Fruit fly (Drosophila melanogaster) whole organism, embryonic: ENCODE measurements around the gene Crz.

Experiments
- Bdp1 ChIP-seq: fragments of 200-800 bp; sonication (Bioruptor generic); optimal IDR thresholded peaks from 3 replicates; lab custom pipeline; 2016; ENCODE audit warnings: missing biosample characterization, missing genetic modification characterization
- BtbVII ChIP-seq: fragments of 200-800 bp; sonication (Bioruptor generic); optimal IDR thresholded peaks from 3 replicates; lab custom pipeline; 2017; ENCODE audit warnings: missing biosample characterization, mild to moderate bottlenecking, missing genetic modification characterization
- CG10959 ChIP-seq: fragments of 200-800 bp; sonication (Bioruptor generic); IDR thresholded peaks from 2 replicates; pipeline ENCODE4 v1.3.6; 2022; ENCODE audit warnings: missing biosample characterization, missing genetic modification characterization
- CG11247 ChIP-seq: fragments of 200-800 bp; sonication (Bioruptor generic); IDR thresholded peaks from 2 replicates; pipeline ENCODE4 v1.3.6; 2022; ENCODE audit warnings: missing biosample characterization, missing genetic modification characterization
- CG11723 ChIP-seq: fragments of 200-800 bp; sonication (Bioruptor generic); optimal IDR thresholded peaks from 2 replicates; lab custom pipeline; 2017; ENCODE audit warnings: missing biosample characterization, mild to moderate bottlenecking, missing genetic modification characterization
- CG12299 ChIP-seq: fragments of 200-800 bp; sonication (Bioruptor generic); optimal IDR thresholded peaks from 2 replicates; lab custom pipeline; 2018; ENCODE audit warnings: missing biosample characterization, mild to moderate bottlenecking, missing genetic modification characterization
- CG13296 ChIP-seq: fragments of 200-800 bp; sonication (Bioruptor generic); optimal IDR thresholded peaks from 3 replicates; lab custom pipeline; 2018; ENCODE audit warnings: missing biosample characterization, mild to moderate bottlenecking, missing genetic modification characterization
- CG14050 ChIP-seq: fragments of 200-800 bp; sonication (Bioruptor generic); IDR thresholded peaks from 3 replicates; pipeline ENCODE4 v1.3.6; 2022; ENCODE audit warnings: missing biosample characterization, missing genetic modification characterization
- CG15514 ChIP-seq: fragments of 200-800 bp; sonication (Bioruptor generic); optimal IDR thresholded peaks from 3 replicates; lab custom pipeline; 2017; ENCODE audit warnings: missing biosample characterization, missing genetic modification characterization, mild to moderate bottlenecking, moderate library complexity, missing genetic modification reagents
- CG1602 ChIP-seq: fragments of 200-800 bp; sonication (Bioruptor generic); optimal IDR thresholded peaks from 3 replicates; lab custom pipeline; 2016; ENCODE audit warnings: missing biosample characterization, missing genetic modification characterization
- CG16779 ChIP-seq: fragments of 200-800 bp; sonication (Bioruptor generic); IDR thresholded peaks from 2 replicates; pipeline ENCODE4 v1.3.6; 2022; ENCODE audit warnings: missing biosample characterization, missing genetic modification characterization
- CG17359 ChIP-seq: fragments of 200-800 bp; sonication (Bioruptor generic); optimal IDR thresholded peaks from 3 replicates; lab custom pipeline; 2018; ENCODE audit warnings: missing biosample characterization, mild to moderate bottlenecking, missing genetic modification characterization, moderate library complexity
- CG30431 ChIP-seq: fragments of 200-800 bp; sonication (Bioruptor generic); optimal IDR thresholded peaks from 2 replicates; lab custom pipeline; 2017; ENCODE audit warnings: missing biosample characterization, missing genetic modification characterization
- CG31388 ChIP-seq: fragments of 200-800 bp; sonication (Bioruptor generic); optimal IDR thresholded peaks from 2 replicates; lab custom pipeline; 2016; ENCODE audit warnings: missing biosample characterization, missing genetic modification characterization
- CG33213 ChIP-seq: fragments of 200-800 bp; sonication (Bioruptor generic); optimal IDR thresholded peaks from 3 replicates; lab custom pipeline; 2016; ENCODE audit warnings: missing biosample characterization, missing genetic modification characterization
- CG4282 ChIP-seq: fragments of 200-800 bp; sonication (Bioruptor generic); optimal IDR thresholded peaks from 2 replicates; lab custom pipeline; 2016; ENCODE audit warnings: missing biosample characterization, missing genetic modification characterization
- CG43689 ChIP-seq: fragments of 200-800 bp; sonication (Bioruptor generic); IDR thresholded peaks from 2 replicates; pipeline ENCODE4 v1.3.6; 2022; ENCODE audit warnings: missing biosample characterization, missing genetic modification characterization
- CG4820 ChIP-seq: fragments of 200-800 bp; sonication (Bioruptor generic); optimal IDR thresholded peaks from 3 replicates; lab custom pipeline; 2016; ENCODE audit warnings: missing biosample characterization, missing genetic modification characterization
- CG7987 ChIP-seq: fragments of 200-800 bp; sonication (Bioruptor generic); optimal IDR thresholded peaks from 2 replicates; lab custom pipeline; 2018; ENCODE audit warnings: missing biosample characterization, mild to moderate bottlenecking, missing genetic modification characterization, moderate library complexity
- CG8765 ChIP-seq: fragments of 200-800 bp; sonication (Bioruptor generic); IDR thresholded peaks from 2 replicates; pipeline ENCODE4 v1.3.6; 2022; ENCODE audit warnings: missing biosample characterization, missing genetic modification characterization
- CTCF ChIP-seq: fragments of 200-800 bp; sonication (Bioruptor generic); optimal IDR thresholded peaks from 2 replicates; lab custom pipeline; 2017; ENCODE audit warnings: missing biosample characterization, mild to moderate bottlenecking, missing genetic modification characterization, moderate library complexity
- Dad ChIP-seq: fragments of 200-800 bp; sonication (Bioruptor generic); optimal IDR thresholded peaks from 3 replicates; lab custom pipeline; 2016; ENCODE audit warnings: missing biosample characterization, missing genetic modification characterization
- Dek ChIP-seq: fragments of 200-800 bp; sonication (Bioruptor generic); optimal IDR thresholded peaks from 3 replicates; lab custom pipeline; 2019; ENCODE audit warnings: missing biosample characterization, mild to moderate bottlenecking, missing genetic modification characterization, moderate library complexity
- E2f2 ChIP-seq: fragments of 200-800 bp; sonication (Bioruptor generic); IDR thresholded peaks from 2 replicates; pipeline ENCODE4 v1.3.6; 2022; ENCODE audit warnings: missing biosample characterization, missing genetic modification characterization
- GATAe ChIP-seq: fragments of 200-800 bp; sonication (Bioruptor generic); conservative IDR thresholded peaks from 2 replicates; pipeline ENCODE4 v1.3.6; 2022; ENCODE audit warnings: missing biosample characterization, missing genetic modification characterization
- HLH4C ChIP-seq: fragments of 200-800 bp; sonication (Bioruptor generic); IDR thresholded peaks from 3 replicates; pipeline ENCODE4 v1.3.6; 2022; ENCODE audit warnings: missing biosample characterization, missing genetic modification characterization; ENCODE audit not compliant: partially characterized antibody
- Hr3 ChIP-seq: fragments of 200-800 bp; sonication (Bioruptor generic); optimal IDR thresholded peaks from 3 replicates; lab custom pipeline; 2016; ENCODE audit warnings: missing biosample characterization, missing genetic modification characterization
- Kr ChIP-seq: fragments of 200-800 bp; sonication (Bioruptor generic); optimal IDR thresholded peaks from 2 replicates; lab custom pipeline; 2017; ENCODE audit warnings: missing biosample characterization, mild to moderate bottlenecking, missing genetic modification characterization
- Lpt ChIP-seq: fragments of >200 bp; optimal IDR thresholded peaks from 2 replicates; lab custom pipeline; 2018; ENCODE audit warnings: missing biosample characterization, missing genetic modification characterization
- TFAM ChIP-seq: fragments of 200-800 bp; sonication (Bioruptor generic); optimal IDR thresholded peaks from 2 replicates; lab custom pipeline; 2017; ENCODE audit warnings: missing biosample characterization, missing genetic modification characterization, inconsistent platforms
- abd-A ChIP-seq: fragments of 200-800 bp; sonication (Bioruptor generic); optimal IDR thresholded peaks from 3 replicates; lab custom pipeline; 2019; ENCODE audit warnings: missing biosample characterization, mild to moderate bottlenecking, missing genetic modification characterization, moderate library complexity
- cato ChIP-seq: fragments of 200-800 bp; sonication (Bioruptor generic); optimal IDR thresholded peaks from 2 replicates; lab custom pipeline; 2016; ENCODE audit warnings: missing biosample characterization, missing genetic modification characterization, borderline replicate concordance
- crc ChIP-seq: fragments of 200-800 bp; sonication (Bioruptor generic); optimal IDR thresholded peaks from 2 replicates; lab custom pipeline; 2016; ENCODE audit warnings: missing biosample characterization, missing genetic modification characterization
- esg ChIP-seq: fragments of 200-800 bp; sonication (Bioruptor generic); conservative IDR thresholded peaks from 2 replicates; pipeline ENCODE4 v1.3.6; 2022; ENCODE audit warnings: missing biosample characterization, missing genetic modification characterization
- eve ChIP-seq, 2 experiments: fragments of >200 bp; optimal IDR thresholded peaks; 2 replicates each; lab custom pipeline; 2017; ENCODE audit warnings: missing biosample characterization in 2 of 2, missing genetic modification characterization in 2 of 2
- ewg ChIP-seq: fragments of 200-800 bp; sonication (Bioruptor generic); optimal IDR thresholded peaks from 3 replicates; lab custom pipeline; 2017; ENCODE audit warnings: mild to moderate bottlenecking, missing biosample characterization, missing genetic modification reagents, missing genetic modification characterization
- ftz-f1 ChIP-seq: fragments of 200-800 bp; sonication (Bioruptor generic); optimal IDR thresholded peaks from 2 replicates; lab custom pipeline; 2016; ENCODE audit warnings: missing biosample characterization, missing genetic modification characterization
- gfzf ChIP-seq: fragments of 200-800 bp; sonication (Bioruptor generic); optimal IDR thresholded peaks from 2 replicates; lab custom pipeline; 2016; ENCODE audit warnings: missing biosample characterization, mild to moderate bottlenecking, missing genetic modification characterization, moderate library complexity
- ind ChIP-seq: fragments of 200-800 bp; sonication (Bioruptor generic); optimal IDR thresholded peaks from 3 replicates; lab custom pipeline; 2016; ENCODE audit warnings: missing biosample characterization, missing genetic modification characterization
- jumu ChIP-seq: fragments of 200-800 bp; sonication (Bioruptor generic); optimal IDR thresholded peaks from 3 replicates; lab custom pipeline; 2016; ENCODE audit warnings: missing biosample characterization, missing genetic modification characterization
- kah ChIP-seq: fragments of 200-800 bp; sonication (Bioruptor generic); optimal IDR thresholded peaks from 2 replicates; lab custom pipeline; 2018; ENCODE audit warnings: missing biosample characterization, mild to moderate bottlenecking, missing genetic modification characterization
- lab ChIP-seq: fragments of 200-800 bp; sonication (Bioruptor generic); optimal IDR thresholded peaks from 3 replicates; lab custom pipeline; 2017; ENCODE audit warnings: missing biosample characterization, missing genetic modification characterization, mild to moderate bottlenecking, moderate library complexity, missing genetic modification reagents
- oc ChIP-seq: fragments of 200-800 bp; sonication (Bioruptor generic); optimal IDR thresholded peaks from 2 replicates; lab custom pipeline; 2018; ENCODE audit warnings: missing biosample characterization, mild to moderate bottlenecking, missing genetic modification characterization, moderate library complexity
- p53 ChIP-seq: fragments of 200-800 bp; sonication (Bioruptor generic); optimal IDR thresholded peaks from 2 replicates; lab custom pipeline; 2016; ENCODE audit warnings: missing biosample characterization, missing genetic modification characterization
- pho ChIP-seq: fragments of 200-800 bp; sonication (Bioruptor generic); optimal IDR thresholded peaks from 2 replicates; lab custom pipeline; 2016; ENCODE audit warnings: missing biosample characterization, missing genetic modification characterization
- phol ChIP-seq: fragments of 200-800 bp; sonication (Bioruptor generic); optimal IDR thresholded peaks from 3 replicates; lab custom pipeline; 2018; ENCODE audit warnings: missing biosample characterization, mild to moderate bottlenecking, missing genetic modification characterization, moderate library complexity
- pnt ChIP-seq: fragments of 200-800 bp; sonication (Bioruptor generic); optimal IDR thresholded peaks from 3 replicates; lab custom pipeline; 2016; ENCODE audit warnings: missing biosample characterization, missing genetic modification characterization
- sqz ChIP-seq: fragments of 200-800 bp; sonication (Bioruptor generic); optimal IDR thresholded peaks from 3 replicates; lab custom pipeline; 2018; ENCODE audit warnings: missing biosample characterization, mild to moderate bottlenecking, missing genetic modification characterization
- unpg ChIP-seq: fragments of 200-800 bp; sonication (Bioruptor generic); optimal IDR thresholded peaks from 3 replicates; lab custom pipeline; 2018; ENCODE audit warnings: missing biosample characterization, mild to moderate bottlenecking, missing genetic modification characterization, moderate library complexity
- usp ChIP-seq: fragments of >200 bp; optimal IDR thresholded peaks from 2 replicates; lab custom pipeline; 2017; ENCODE audit warnings: missing biosample characterization, missing genetic modification characterization
- yki ChIP-seq: fragments of >200 bp; optimal IDR thresholded peaks from 3 replicates; lab custom pipeline; 2018

Gene Crz

DNA sequence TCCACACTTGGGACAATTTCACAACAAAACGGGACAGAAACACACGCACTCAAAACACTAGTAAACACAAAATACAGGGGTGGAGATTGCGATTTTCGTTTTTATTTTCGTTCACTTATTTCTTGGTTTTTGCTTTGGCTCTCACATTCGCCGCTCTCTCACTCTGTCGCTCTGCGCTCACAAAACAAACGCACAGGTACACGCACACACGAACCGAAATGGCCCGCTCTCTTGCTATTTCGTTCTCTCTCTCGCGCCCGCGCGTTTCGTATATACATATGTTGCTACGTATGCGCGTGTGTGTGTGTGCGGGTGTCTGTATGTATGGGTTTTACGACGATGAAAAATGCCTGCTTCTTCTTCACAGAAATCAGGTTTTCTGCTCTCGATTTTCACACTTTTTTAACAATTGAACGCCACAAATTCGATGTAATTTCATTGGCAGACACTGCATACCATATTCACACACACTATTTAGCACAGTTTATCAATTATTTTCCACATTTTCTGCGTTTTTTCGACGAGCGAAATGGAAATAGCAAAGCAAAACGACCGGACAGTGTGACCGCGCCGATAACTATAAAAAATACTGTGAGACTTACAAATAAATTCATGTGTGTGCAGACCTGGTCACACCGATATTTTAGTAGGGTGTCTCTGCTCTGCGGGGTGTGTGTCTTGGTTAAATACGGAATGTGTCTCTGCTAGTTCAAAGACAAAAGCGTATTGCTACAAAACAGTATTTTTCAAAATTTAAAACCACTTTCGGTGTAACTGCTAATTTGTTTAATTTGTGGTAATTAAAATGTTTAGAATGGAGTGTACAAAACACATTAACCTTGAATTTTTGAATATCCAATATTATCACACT is 28.1 kb upstream of the Crz start, which contains the start of gene trx (continued):
- peak; percentile 68 for TF ChIP-seq CG15514 (GFP tag; lab: Kevin White, UChicago)
- TF ChIP-seq eve (GFP tag; optimal IDR thresholded peaks at IDR 0.05; lab: Kevin White, UChicago) = no peak
- TF ChIP-seq jumu (GFP tag; lab: Kevin White, UChicago) = peak; percentile 29
- no peak for TF ChIP-seq CG30431
- peak; percentile 33 for TF ChIP-seq p53 (GFP tag; lab: Kevin White, UChicago)
- TF ChIP-seq CG4820 = no peak
- no peak for TF ChIP-seq CG11247
- peak; percentile 5 for TF ChIP-seq Dad (GFP tag; lab: Kevin White, UChicago)
- TF ChIP-seq pho = no peak
- TF ChIP-seq CG33213 (GFP tag; lab: Kevin White, UChicago) = peak; percentile 93
- TF ChIP-seq yki (lab: Kevin White, UChicago) = peak; percentile 93
- TF ChIP-seq CG7987 (GFP tag; lab: Kevin White, UChicago) = no peak
- no peak for TF ChIP-seq CG8765
- no peak for TF ChIP-seq usp (GFP tag; lab: Kevin White, UChicago)
- TF ChIP-seq lab = no peak
- TF ChIP-seq CG16779 (GFP tag; lab: Robert Waterston, UW) = no peak
- no peak for TF ChIP-seq BtbVII (GFP tag; lab: Kevin White, UChicago)
- TF ChIP-seq ewg (GFP tag; lab: Kevin White, UChicago) = peak; percentile 59
- no peak for TF ChIP-seq Lpt (GFP tag; lab: Kevin White, UChicago)
- no peak for TF ChIP-seq GATAe
- no peak for TF ChIP-seq esg (GFP tag; lab: Robert Waterston, UW)
- TF ChIP-seq sqz = peak; percentile 51
- peak; percentile 12 for TF ChIP-seq pnt (GFP tag; lab: Kevin White, UChicago)
- peak; percentile 25 for TF ChIP-seq Dek
- TF ChIP-seq kah (GFP tag; lab: Kevin White, UChicago) = peak; percentile 11
- no peak for TF ChIP-seq CG13296 (GFP tag; lab: Kevin White, UChicago)
- TF ChIP-seq CG4282 (GFP tag; lab: Kevin White, UChicago) = no peak
- peak; percentile 3 for TF ChIP-seq CG12299 (tag; lab: Kevin White, UChicago)
- no peak for TF ChIP-seq E2f2 (GFP tag; lab: Robert Waterston, UW)
- TF ChIP-seq ind (GFP tag; lab: Kevin White, UChicago) = no peak
- no peak for TF ChIP-seq CG11723 (GFP tag; lab: Kevin White, UChicago)
- TF ChIP-seq phol (tag; lab: Kevin White, UChicago) = peak; percentile 62
- no peak for TF ChIP-seq CG1602 (GFP tag; lab: Kevin White, UChicago)
- no peak for TF ChIP-seq crc (GFP tag; lab: Kevin White, UChicago)
- no peak for TF ChIP-seq ftz-f1 (GFP tag; lab: Kevin White, UChicago)
- no peak for TF ChIP-seq CG14050 (GFP tag; lab: Robert Waterston, UW)
- TF ChIP-seq TFAM = no peak
- TF ChIP-seq cato (GFP tag; lab: Kevin White, UChicago) = no peak
- no peak for TF ChIP-seq CG10959
- peak; percentile 71 for TF ChIP-seq CTCF (GFP tag; lab: Kevin White, UChicago)
- no peak for TF ChIP-seq CG31388 (GFP tag; lab: Kevin White, UChicago)
- no peak for TF ChIP-seq HLH4C
- TF ChIP-seq abd-A (tag; lab: Kevin White, UChicago) = peak; percentile 90
- peak; percentile 99 for TF ChIP-seq gfzf (GFP tag; lab: Kevin White, UChicago)
- TF ChIP-seq oc = no peak
- TF ChIP-seq Bdp1 (GFP tag; lab: Kevin White, UChicago) = no peak
- TF ChIP-seq CG17359 (tag; lab: Kevin White, UChicago) = no peak
- no peak for TF ChIP-seq CG43689 (GFP tag; lab: Robert Waterston, UW)
- no peak for TF ChIP-seq Kr (GFP tag; lab: Kevin White, UChicago)
- no peak for TF ChIP-seq Hr3
- no peak for TF ChIP-seq unpg (GFP tag; lab: Kevin White, UChicago)
